Worm (Caenorhabditis elegans) whole organism, L4 larva: ENCODE results near the gene F49H6.15.

ENCODE experiments used
- F49E8.2 ChIP-seq: sonication (generic microtip); optimal IDR thresholded peaks from 2 replicates; lab custom pipeline; 2016; ENCODE audit warnings: missing compliant biosample characterization, mild to moderate bottlenecking, missing genetic modification characterization, borderline replicate concordance
- ces-1 ChIP-seq: fragments of 150-350 bp; sonication (generic microtip); optimal IDR thresholded peaks from 4 replicates; lab custom pipeline; 2014; ENCODE audit warnings: missing biosample characterization, missing genetic modification reagents, missing genetic modification characterization
- fos-1 ChIP-seq: fragments of 150-350 bp; optimal IDR thresholded peaks from 2 replicates; lab custom pipeline; 2014; ENCODE audit warnings: missing biosample characterization, missing genetic modification characterization
- lin-13 ChIP-seq: fragments of 150-350 bp; optimal IDR thresholded peaks from 2 replicates; lab custom pipeline; 2014; ENCODE audit warnings: missing biosample characterization, missing genetic modification reagents, missing genetic modification characterization
- mdl-1 ChIP-seq, 2 experiments: fragments of 150-350 bp in 1 of 2; sonication (generic microtip) in 1 of 2; optimal IDR thresholded peaks; 2 replicates each; lab custom pipeline; 2014 to 2017; ENCODE audit warnings: missing biosample characterization in 2 of 2, missing genetic modification characterization in 2 of 2
- nhr-76 ChIP-seq: fragments of 150-350 bp; optimal IDR thresholded peaks from 2 replicates; lab custom pipeline; 2014; ENCODE audit warnings: missing biosample characterization, missing genetic modification characterization
- php-3 ChIP-seq: fragments of 200-800 bp; sonication (Bioruptor generic); IDR thresholded peaks from 2 replicates; pipeline ENCODE4 v1.3.6; 2022; ENCODE audit warnings: missing genetic modification reagents, missing genetic modification characterization, missing compliant biosample characterization
- unc-39 ChIP-seq: sonication (generic microtip); optimal IDR thresholded peaks from 2 replicates; lab custom pipeline; 2017; ENCODE audit warnings: missing biosample characterization, missing genetic modification characterization
- zag-1 ChIP-seq: fragments of 150-350 bp; optimal IDR thresholded peaks from 2 replicates; lab custom pipeline; 2014; ENCODE audit warnings: missing biosample characterization, missing genetic modification characterization

- TF ChIP-seq nhr-76 (no peak), F49E8.2 (tag; lab: Kevin White, UChicago) (no peak), ces-1 (GFP tag; lab: Kevin White, UChicago) (no peak), fos-1 (no peak), mdl-1 (tag; optimal IDR thresholded peaks at IDR 0.05; lab: Kevin White, UChicago) (no peak), lin-13 (no peak), zag-1 (no peak), unc-39 (tag; lab: Kevin White, UChicago) (no peak), php-3 (no peak)
These were observed 45.8 kb downstream of the F49H6.15 start, which contains the start of gene srz-54 for ce11 chrV:16980368-16980767.
